Worm (Caenorhabditis elegans): ENCODE results near the gene B0495.9.

DNA sequence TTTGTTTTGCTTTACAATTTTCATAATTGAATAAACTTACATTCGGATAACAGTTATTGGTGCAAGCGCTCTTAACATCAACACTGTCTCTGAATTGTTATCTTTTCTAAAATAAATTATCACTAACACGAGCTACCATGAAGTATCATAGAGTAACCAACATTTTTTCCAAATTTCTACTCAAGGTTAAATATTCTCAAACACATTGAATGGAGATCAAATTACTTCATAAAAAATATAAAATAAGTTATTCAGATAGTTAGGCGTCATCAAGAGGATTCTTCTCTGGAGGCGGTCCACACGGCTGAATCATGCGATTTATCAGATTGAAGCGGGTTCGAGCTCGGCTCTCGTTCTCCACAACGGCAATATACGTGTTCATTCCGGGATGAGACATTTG, 10.1 kb downstream of the B0495.9 start, which contains the start of gene B0495.5:
- no peak for TF ChIP-seq ets-7 (tag; optimal IDR thresholded peaks at IDR 0.05)
- no peak for TF ChIP-seq aly-1 (tag; optimal IDR thresholded peaks at IDR 0.05)
- no peak for TF ChIP-seq B0310.2 (tag; optimal IDR thresholded peaks at IDR 0.05)
- no peak for TF ChIP-seq tbx-37 (GFP tag; conservative IDR thresholded peaks at IDR 0.05)
- TF ChIP-seq ama-1 (optimal IDR thresholded peaks at IDR 0.05), result no peak
- no peak for TF ChIP-seq scrt-1 (GFP tag; IDR thresholded peaks at IDR 0.05)
